Fruit fly (Drosophila melanogaster) whole organism, embryonic: ENCODE measurements around the gene CG7164.

Experiments
- ATbp ChIP-seq: fragments of 200-800 bp; sonication (Bioruptor generic); optimal IDR thresholded peaks from 2 replicates; lab custom pipeline; 2017; ENCODE audit warnings: missing biosample characterization, mild to moderate bottlenecking, missing genetic modification characterization, missing genetic modification reagents
- CG10431 ChIP-seq: fragments of 200-800 bp; sonication (Bioruptor generic); optimal IDR thresholded peaks from 3 replicates; lab custom pipeline; 2018; ENCODE audit warnings: missing biosample characterization, mild to moderate bottlenecking, missing genetic modification characterization
- CG11247 ChIP-seq: fragments of 200-800 bp; sonication (Bioruptor generic); IDR thresholded peaks from 2 replicates; pipeline ENCODE4 v1.3.6; 2022; ENCODE audit warnings: missing biosample characterization, missing genetic modification characterization
- CG11456 ChIP-seq: fragments of 200-800 bp; sonication (Bioruptor generic); IDR thresholded peaks from 3 replicates; pipeline ENCODE4 v1.3.6; 2022; ENCODE audit warnings: missing biosample characterization, missing genetic modification characterization
- CG12391 ChIP-seq: fragments of 200-800 bp; sonication (Bioruptor generic); optimal IDR thresholded peaks from 3 replicates; lab custom pipeline; 2018; ENCODE audit warnings: missing biosample characterization, mild to moderate bottlenecking, missing genetic modification characterization, moderate library complexity
- CG13424 ChIP-seq: fragments of 200-800 bp; sonication (Bioruptor generic); optimal IDR thresholded peaks from 2 replicates; lab custom pipeline; 2019; ENCODE audit warnings: missing biosample characterization, mild to moderate bottlenecking, missing genetic modification characterization, moderate library complexity
- CG1603 ChIP-seq: fragments of 200-800 bp; sonication (Bioruptor generic); optimal IDR thresholded peaks from 2 replicates; lab custom pipeline; 2019; ENCODE audit warnings: missing biosample characterization, mild to moderate bottlenecking, missing genetic modification characterization, moderate library complexity
- CG1832 ChIP-seq: fragments of 200-800 bp; sonication (Bioruptor generic); optimal IDR thresholded peaks from 2 replicates; lab custom pipeline; 2017; ENCODE audit warnings: missing biosample characterization, mild to moderate bottlenecking, missing genetic modification characterization, inconsistent platforms
- CG18599 ChIP-seq: fragments of 200-800 bp; sonication (Bioruptor generic); optimal IDR thresholded peaks from 3 replicates; lab custom pipeline; 2017; ENCODE audit warnings: missing biosample characterization, missing genetic modification characterization, mild to moderate bottlenecking, moderate library complexity, missing genetic modification reagents
- CG3847 ChIP-seq: fragments of 200-800 bp; sonication (Bioruptor generic); IDR thresholded peaks from 2 replicates; pipeline ENCODE4 v1.3.6; 2022; ENCODE audit warnings: missing biosample characterization, missing genetic modification characterization
- CG4854 ChIP-seq: fragments of 200-800 bp; sonication (Bioruptor generic); optimal IDR thresholded peaks from 2 replicates; lab custom pipeline; 2016; ENCODE audit warnings: missing biosample characterization, missing genetic modification characterization, inconsistent platforms
- CG6175 ChIP-seq: fragments of 200-800 bp; sonication (Bioruptor generic); IDR thresholded peaks from 3 replicates; pipeline ENCODE4 v1.3.6; 2022; ENCODE audit warnings: missing biosample characterization, missing genetic modification characterization
- CG7786 ChIP-seq: fragments of 200-800 bp; sonication (Bioruptor generic); optimal IDR thresholded peaks from 2 replicates; lab custom pipeline; 2016; ENCODE audit warnings: missing biosample characterization, missing genetic modification characterization
- Camta ChIP-seq: fragments of 200-800 bp; sonication (Bioruptor generic); optimal IDR thresholded peaks from 2 replicates; lab custom pipeline; 2016; ENCODE audit warnings: missing biosample characterization, missing genetic modification characterization
- D ChIP-seq, 2 experiments: fragments of 200-800 bp in 1 of 2; fragments of >200 bp in 1 of 2; sonication (Bioruptor generic) in 1 of 2; optimal IDR thresholded peaks; 2 replicates in 1 of 2; 3 replicates in 1 of 2; lab custom pipeline; 2017; ENCODE audit warnings: mild to moderate bottlenecking in 1 of 2, missing biosample characterization in 1 of 2, missing genetic modification characterization in 1 of 2, missing genetic modification reagents in 1 of 2
- Dref ChIP-seq: fragments of 200-800 bp; sonication (Bioruptor generic); IDR thresholded peaks from 2 replicates; pipeline ENCODE4 v1.3.6; 2022; ENCODE audit warnings: missing biosample characterization, missing genetic modification characterization
- HLHmδ ChIP-seq: fragments of 200-800 bp; sonication (Bioruptor generic); optimal IDR thresholded peaks from 2 replicates; lab custom pipeline; 2018; ENCODE audit warnings: missing biosample characterization, mild to moderate bottlenecking, missing genetic modification characterization, moderate library complexity
- Kr ChIP-seq: fragments of 200-800 bp; sonication (Bioruptor generic); optimal IDR thresholded peaks from 2 replicates; lab custom pipeline; 2017; ENCODE audit warnings: missing biosample characterization, mild to moderate bottlenecking, missing genetic modification characterization
- Oli ChIP-seq: fragments of 200-800 bp; sonication (Bioruptor generic); optimal IDR thresholded peaks from 2 replicates; lab custom pipeline; 2018; ENCODE audit warnings: missing biosample characterization, mild to moderate bottlenecking, missing genetic modification characterization, moderate library complexity
- abd-A ChIP-seq: fragments of 200-800 bp; sonication (Bioruptor generic); optimal IDR thresholded peaks from 3 replicates; lab custom pipeline; 2019; ENCODE audit warnings: missing biosample characterization, mild to moderate bottlenecking, missing genetic modification characterization, moderate library complexity
- cato ChIP-seq: fragments of 200-800 bp; sonication (Bioruptor generic); optimal IDR thresholded peaks from 2 replicates; lab custom pipeline; 2016; ENCODE audit warnings: missing biosample characterization, missing genetic modification characterization, borderline replicate concordance
- cg ChIP-seq: fragments of 200-800 bp; sonication (Bioruptor generic); optimal IDR thresholded peaks from 3 replicates; lab custom pipeline; 2019; ENCODE audit warnings: missing biosample characterization, mild to moderate bottlenecking, missing genetic modification characterization, moderate library complexity
- ci ChIP-seq: fragments of 200-800 bp; sonication (Bioruptor generic); IDR thresholded peaks from 3 replicates; pipeline ENCODE4 v1.3.6; 2022; ENCODE audit warnings: missing biosample characterization, missing genetic modification characterization
- crol ChIP-seq: fragments of 200-800 bp; sonication (Bioruptor generic); IDR thresholded peaks from 2 replicates; pipeline ENCODE4 v1.3.6; 2022; ENCODE audit warnings: missing biosample characterization, missing genetic modification characterization
- dati ChIP-seq: fragments of 200-800 bp; sonication (Bioruptor generic); IDR thresholded peaks from 2 replicates; pipeline ENCODE4 v1.3.6; 2022; ENCODE audit warnings: missing biosample characterization, missing genetic modification characterization
- gce ChIP-seq: fragments of 200-800 bp; sonication (Bioruptor generic); IDR thresholded peaks from 3 replicates; pipeline ENCODE4 v1.3.6; 2022; ENCODE audit warnings: missing biosample characterization, missing genetic modification characterization
- gcm2 ChIP-seq: fragments of 200-800 bp; sonication (Bioruptor generic); optimal IDR thresholded peaks from 2 replicates; lab custom pipeline; 2016; ENCODE audit warnings: missing biosample characterization, missing genetic modification characterization
- gem ChIP-seq: fragments of 200-800 bp; sonication (Bioruptor generic); optimal IDR thresholded peaks from 2 replicates; lab custom pipeline; 2019; ENCODE audit warnings: missing biosample characterization, mild to moderate bottlenecking, missing genetic modification characterization, moderate library complexity
- h ChIP-seq: fragments of >200 bp; optimal IDR thresholded peaks from 2 replicates; lab custom pipeline; 2017
- her ChIP-seq: fragments of 200-800 bp; sonication (Bioruptor generic); optimal IDR thresholded peaks from 2 replicates; lab custom pipeline; 2016; ENCODE audit warnings: missing biosample characterization, missing genetic modification characterization
- kay ChIP-seq: fragments of 200-800 bp; sonication (Bioruptor generic); optimal IDR thresholded peaks from 2 replicates; lab custom pipeline; 2016; ENCODE audit warnings: missing biosample characterization, missing genetic modification characterization
- ken ChIP-seq: fragments of 200-800 bp; sonication (Bioruptor generic); IDR thresholded peaks from 3 replicates; pipeline ENCODE4 v1.3.6; 2022; ENCODE audit warnings: missing biosample characterization, missing genetic modification characterization
- lab ChIP-seq: fragments of 200-800 bp; sonication (Bioruptor generic); optimal IDR thresholded peaks from 3 replicates; lab custom pipeline; 2017; ENCODE audit warnings: missing biosample characterization, missing genetic modification characterization, mild to moderate bottlenecking, moderate library complexity, missing genetic modification reagents
- lmd ChIP-seq: fragments of 200-800 bp; sonication (Bioruptor generic); IDR thresholded peaks from 2 replicates; pipeline ENCODE4 v1.3.6; 2022; ENCODE audit warnings: missing biosample characterization, missing genetic modification characterization
- nom ChIP-seq: fragments of 200-800 bp; sonication (Bioruptor generic); optimal IDR thresholded peaks from 2 replicates; lab custom pipeline; 2017; ENCODE audit warnings: missing biosample characterization, missing genetic modification characterization, mild to moderate bottlenecking, moderate library complexity, missing genetic modification reagents
- onecut ChIP-seq: fragments of 200-800 bp; sonication (Bioruptor generic); IDR thresholded peaks from 2 replicates; pipeline ENCODE4 v1.3.6; 2022; ENCODE audit warnings: missing biosample characterization, missing genetic modification characterization
- pros ChIP-seq: fragments of 200-800 bp; sonication (Bioruptor generic); optimal IDR thresholded peaks from 3 replicates; lab custom pipeline; 2019; ENCODE audit warnings: missing biosample characterization, mild to moderate bottlenecking, missing genetic modification characterization, moderate library complexity
- tna ChIP-seq: fragments of 200-800 bp; sonication (Bioruptor generic); IDR thresholded peaks from 2 replicates; pipeline ENCODE4 v1.3.6; 2022; ENCODE audit warnings: missing biosample characterization, missing genetic modification characterization; ENCODE audit not compliant: partially characterized antibody
- trem ChIP-seq: fragments of 200-800 bp; optimal IDR thresholded peaks from 3 replicates; lab custom pipeline; 2019; ENCODE audit warnings: missing biosample characterization, mild to moderate bottlenecking, missing genetic modification characterization, moderate library complexity
- ttk ChIP-seq: fragments of 200-800 bp; sonication (Bioruptor generic); IDR thresholded peaks from 2 replicates; pipeline ENCODE4 v2.1.2; 2022; ENCODE audit warnings: missing biosample characterization, missing genetic modification characterization
- wek ChIP-seq: fragments of 200-800 bp; sonication (Bioruptor generic); optimal IDR thresholded peaks from 3 replicates; lab custom pipeline; 2018; ENCODE audit warnings: missing biosample characterization, mild to moderate bottlenecking, missing genetic modification characterization, moderate library complexity

CG7164 gene

dm6 chr2L:7744739-7745138, 36.5 kb upstream of the CG7164 start, which contains the start of gene CG7214:
Gene CG7214, minus strand, starts transcription at chr2L:7744839.
- 0 out of 2 replicates have a peak, but pooled peaks have one; percentile 25 for TF ChIP-seq Dref (GFP tag; lab: Robert Waterston, UW)
- TF ChIP-seq Camta (GFP tag; lab: Kevin White, UChicago): no peak
- no peak for TF ChIP-seq abd-A (tag; lab: Kevin White, UChicago)
- TF ChIP-seq ATbp (GFP tag; lab: Kevin White, UChicago): no peak
- 0 out of 2 replicates have a peak, but pooled peaks have one; percentile 9 for TF ChIP-seq lmd (GFP tag; lab: Robert Waterston, UW)

dm6 chr2L:7746975-7747374, 34.3 kb upstream of the CG7164 start, which contains the start of gene ATPsynGL:
Gene ATPsynGL, plus strand, starts transcription at chr2L:7747275.
- TF ChIP-seq dati (GFP tag; lab: Robert Waterston, UW) (no peak), HLHmδ (GFP tag; lab: Kevin White, UChicago) (no peak), CG18599 (no peak), ci (no peak), CG13424 (tag; lab: Kevin White, UChicago) (no peak), CG4854 (GFP tag; lab: Kevin White, UChicago) (no peak), cg (no peak), tna (GFP tag; lab: Robert Waterston, UW) (no peak), Oli (tag; lab: Kevin White, UChicago) (no peak), CG1603 (tag; lab: Kevin White, UChicago) (no peak)

dm6 chr2L:7750631-7751161, 30.6 kb upstream of the CG7164 start:
- TF ChIP-seq D (optimal IDR thresholded peaks at IDR 0.05; lab: Kevin White, UChicago): no peak
- TF ChIP-seq D (GFP tag; optimal IDR thresholded peaks at IDR 0.05; lab: Kevin White, UChicago): no peak
- no peak for TF ChIP-seq cato (GFP tag; lab: Kevin White, UChicago)
- 0 out of 2 replicates have a peak, but pooled peaks have one; percentile 23 for TF ChIP-seq crol (GFP tag; lab: Robert Waterston, UW)
- TF ChIP-seq onecut (GFP tag; lab: Robert Waterston, UW): no peak
- no peak for TF ChIP-seq gem
- TF ChIP-seq Kr: no peak
- TF ChIP-seq kay: no peak
- TF ChIP-seq lab (GFP tag; lab: Kevin White, UChicago): no peak
- 0 out of 3 replicates have a peak, but pooled peaks have one; percentile 6 for TF ChIP-seq CG11456 (GFP tag; lab: Robert Waterston, UW)
- 0 out of 2 replicates have a peak, but pooled peaks have one; percentile 16 for TF ChIP-seq CG11247 (GFP tag; lab: Robert Waterston, UW)
- TF ChIP-seq nom (GFP tag; lab: Kevin White, UChicago): no peak
- no peak for TF ChIP-seq CG3847
- no peak for TF ChIP-seq gcm2 (GFP tag; lab: Kevin White, UChicago)
- TF ChIP-seq her: no peak
- TF ChIP-seq CG6175 (GFP tag; lab: Robert Waterston, UW): peak; percentile 35; the same call in 1 of the 3 replicates
- TF ChIP-seq ttk: no peak
- TF ChIP-seq CG12391 (tag; lab: Kevin White, UChicago): no peak
- TF ChIP-seq trem (tag; lab: Kevin White, UChicago): no peak
- no peak for TF ChIP-seq pros (GFP tag; lab: Kevin White, UChicago)
- TF ChIP-seq gce (GFP tag; lab: Robert Waterston, UW): no peak
- no peak for TF ChIP-seq wek (GFP tag; lab: Kevin White, UChicago)
- no peak for TF ChIP-seq CG1832 (GFP tag; lab: Kevin White, UChicago)
- no peak for TF ChIP-seq h (lab: Kevin White, UChicago)
- TF ChIP-seq CG7786 (GFP tag; lab: Kevin White, UChicago): no peak
- TF ChIP-seq ken (GFP tag; lab: Robert Waterston, UW): no peak
- no peak for TF ChIP-seq CG10431
